Fruit fly (Drosophila melanogaster): ENCODE measurements around the gene O-fut2.
A peak's percentile ranks its signal among the peaks of the same experiment; 100 is the strongest.

The O-fut2 gene

DNA sequence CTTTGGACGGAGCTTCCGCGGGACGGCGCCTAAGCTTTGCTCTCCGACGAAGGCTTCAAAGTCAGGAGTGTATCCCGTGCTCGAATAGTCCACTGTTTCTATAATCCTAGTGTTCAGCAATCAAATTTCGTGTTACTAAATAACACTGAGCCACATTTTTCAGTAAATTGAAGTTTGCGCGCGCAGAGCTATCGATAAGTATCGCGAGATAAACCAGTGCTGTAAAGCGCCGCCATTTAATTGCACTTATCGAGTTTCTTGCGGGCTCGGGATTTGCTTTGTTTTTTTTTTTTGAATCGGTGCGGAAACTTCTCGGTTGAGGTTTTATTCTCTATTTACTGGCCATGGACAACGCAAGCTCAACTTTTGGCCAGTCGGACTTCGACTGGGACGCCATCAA lies 11.1 kb upstream of the O-fut2 start, which contains the start of the genes Rab27 and mei-38 (continued):
- TF ChIP-seq CG6765 (GFP tag; optimal IDR thresholded peaks at IDR 0.05) (no peak), GATAe (GFP tag; conservative IDR thresholded peaks at IDR 0.05) (no peak), Drgx (GFP tag; IDR thresholded peaks at IDR 0.05) (no peak), CG7372 (GFP tag; IDR thresholded peaks at IDR 0.05) (no peak), Vsx1 (GFP tag; optimal IDR thresholded peaks at IDR 0.05) (no peak), Max (GFP tag; optimal IDR thresholded peaks at IDR 0.05) (no peak), Dip2 (GFP tag; IDR thresholded peaks at IDR 0.05) (no peak), Rfx (GFP tag; IDR thresholded peaks at IDR 0.05) (peak; percentile 64), CG11504 (tag; optimal IDR thresholded peaks at IDR 0.05) (no peak), Trl (optimal IDR thresholded peaks at IDR 0.05) (no peak), Trl (GFP tag; optimal IDR thresholded peaks at IDR 0.05) (no peak), Sin3A (optimal IDR thresholded peaks at IDR 0.05) (peak; percentile 59), CG13296 (GFP tag; optimal IDR thresholded peaks at IDR 0.05) (no peak), Ptx1 (GFP tag; IDR thresholded peaks at IDR 0.05) (0 out of 2 replicates have a peak, but pooled peaks have one; percentile 11), CG11093 (GFP tag; IDR thresholded peaks at IDR 0.05) (no peak), Sox100B (GFP tag; optimal IDR thresholded peaks at IDR 0.05) (no peak), CG11398 (GFP tag; optimal IDR thresholded peaks at IDR 0.05) (no peak), lbe (GFP tag; optimal IDR thresholded peaks at IDR 0.05) (peak; percentile 4), bigmax (GFP tag; optimal IDR thresholded peaks at IDR 0.05) (no peak), vfl (GFP tag; optimal IDR thresholded peaks at IDR 0.05) (peak; percentile 20), CG34422 (GFP tag; IDR thresholded peaks at IDR 0.05) (no peak), psq (GFP tag; optimal IDR thresholded peaks at IDR 0.05) (no peak), hth (optimal IDR thresholded peaks at IDR 0.05) (no peak), CG30020 (tag; optimal IDR thresholded peaks at IDR 0.05) (no peak), CG8290 (GFP tag; optimal IDR thresholded peaks at IDR 0.05) (peak; percentile 67), CG8290 (tag; optimal IDR thresholded peaks at IDR 0.05) (peak in 1 of 2 experiments; percentile 44), CG11695 (GFP tag; IDR thresholded peaks at IDR 0.05) (no peak), MBD-R2 (GFP tag; IDR thresholded peaks at IDR 0.05) (peak; percentile 67), prd (optimal IDR thresholded peaks at IDR 0.05) (no peak), prd (GFP tag; IDR thresholded peaks at IDR 0.05) (0 out of 3 replicates have a peak, but pooled peaks have one; percentile 16), CG10267 (tag; optimal IDR thresholded peaks at IDR 0.05) (peak; percentile 97), Pdp1 (GFP tag; optimal IDR thresholded peaks at IDR 0.05) (peak in 1 of 2 experiments; percentile 28), Dbx (GFP tag; IDR thresholded peaks at IDR 0.05) (0 out of 3 replicates have a peak, but pooled peaks have one; percentile 14), Fer1 (GFP tag; optimal IDR thresholded peaks at IDR 0.05) (peak; percentile 9), CG1792 (GFP tag; optimal IDR thresholded peaks at IDR 0.05) (peak; percentile 23), Ets97D (GFP tag; optimal IDR thresholded peaks at IDR 0.05) (peak; percentile 54), nerfin-2 (GFP tag; IDR thresholded peaks at IDR 0.05; ENCODE audit: partially characterized antibody) (0 out of 2 replicates have a peak, but pooled peaks have one; percentile 29), CG10321 (GFP tag; IDR thresholded peaks at IDR 0.05) (peak; percentile 47; the same call in 1 of the 2 replicates), tna (GFP tag; IDR thresholded peaks at IDR 0.05; ENCODE audit: partially characterized antibody) (0 out of 2 replicates have a peak, but pooled peaks have one; percentile 36), Dad (GFP tag; optimal IDR thresholded peaks at IDR 0.05) (no peak), CG18011 (GFP tag; optimal IDR thresholded peaks at IDR 0.05) (no peak), Dref (GFP tag; IDR thresholded peaks at IDR 0.05) (peak; percentile 88), Jarid2 (GFP tag; optimal IDR thresholded peaks at IDR 0.05) (no peak), CG6854 (GFP tag; optimal IDR thresholded peaks at IDR 0.05) (no peak), HmgZ (tag; optimal IDR thresholded peaks at IDR 0.05) (peak; percentile 33), CG13624 (GFP tag; optimal IDR thresholded peaks at IDR 0.05) (peak; percentile 39), vnd (GFP tag; IDR thresholded peaks at IDR 0.05; ENCODE audit: partially characterized antibody) (0 out of 3 replicates have a peak, but pooled peaks have one; percentile 45), mam (GFP tag; optimal IDR thresholded peaks at IDR 0.05) (peak; percentile 17), pnt (GFP tag; optimal IDR thresholded peaks at IDR 0.05) (no peak), Deaf1 (tag; optimal IDR thresholded peaks at IDR 0.05) (no peak), trem (tag; optimal IDR thresholded peaks at IDR 0.05) (peak; percentile 33), CG7357 (GFP tag; IDR thresholded peaks at IDR 0.05) (no peak), CG34224 (GFP tag; IDR thresholded peaks at IDR 0.05; ENCODE audit: partially characterized antibody) (peak; percentile 68)
